Worm (Caenorhabditis elegans) whole organism, L2 larva: ENCODE measurements around the gene ZK377.15.

Source experiments
- C34F6.9 ChIP-seq: fragments of 150-350 bp; optimal IDR thresholded peaks from 2 replicates; lab custom pipeline; 2014; ENCODE audit warnings: missing biosample characterization, missing genetic modification characterization
- F13H6.1 ChIP-seq: sonication (generic microtip); optimal IDR thresholded peaks from 2 replicates; lab custom pipeline; 2016; ENCODE audit warnings: missing genetic modification characterization, missing compliant biosample characterization
- R02D3.7 ChIP-seq: fragments of 150-350 bp; optimal IDR thresholded peaks from 2 replicates; lab custom pipeline; 2014; ENCODE audit warnings: missing biosample characterization, missing genetic modification characterization
- Y55F3AM.14 ChIP-seq: fragments of 200-800 bp; sonication (Bioruptor generic); optimal IDR thresholded peaks from 2 replicates; lab custom pipeline; 2018; ENCODE audit warnings: mild to moderate bottlenecking, missing genetic modification characterization, missing compliant biosample characterization
- ZK546.5 ChIP-seq: sonication (generic microtip); optimal IDR thresholded peaks from 2 replicates; lab custom pipeline; 2017; ENCODE audit warnings: missing biosample characterization, missing genetic modification characterization
- alr-1 ChIP-seq: fragments of 150-350 bp; optimal IDR thresholded peaks from 2 replicates; lab custom pipeline; 2014; ENCODE audit warnings: missing biosample characterization, missing genetic modification characterization
- aly-2 ChIP-seq: fragments of 150-350 bp; optimal IDR thresholded peaks from 2 replicates; lab custom pipeline; 2014; ENCODE audit warnings: missing biosample characterization, missing genetic modification characterization
- blmp-1 ChIP-seq: sonication (generic microtip); optimal IDR thresholded peaks from 2 replicates; lab custom pipeline; 2017; ENCODE audit warnings: missing genetic modification characterization, mild to moderate bottlenecking, missing compliant biosample characterization, antibody characterized with exemption, moderate library complexity; ENCODE audit not compliant: insufficient read depth
- ceh-82 ChIP-seq: fragments of 150-350 bp; optimal IDR thresholded peaks from 2 replicates; lab custom pipeline; 2014; ENCODE audit warnings: missing biosample characterization, missing genetic modification characterization
- crh-2 ChIP-seq: sonication (generic microtip); optimal IDR thresholded peaks from 2 replicates; lab custom pipeline; 2017; ENCODE audit warnings: missing biosample characterization, missing genetic modification characterization
- dmd-4 ChIP-seq: sonication (generic microtip); optimal IDR thresholded peaks from 2 replicates; lab custom pipeline; 2017; ENCODE audit warnings: missing biosample characterization, missing genetic modification characterization
- egl-27 ChIP-seq: sonication (generic microtip); optimal IDR thresholded peaks from 3 replicates; lab custom pipeline; 2017; ENCODE audit warnings: missing biosample characterization, missing genetic modification reagents, missing genetic modification characterization
- elt-1 ChIP-seq: fragments of 150-350 bp; optimal IDR thresholded peaks from 2 replicates; lab custom pipeline; 2014; ENCODE audit warnings: missing biosample characterization, missing genetic modification characterization
- elt-3 ChIP-seq: sonication (generic microtip); optimal IDR thresholded peaks from 2 replicates; lab custom pipeline; 2017; ENCODE audit warnings: missing biosample characterization, missing genetic modification characterization
- fos-1 ChIP-seq: fragments of 150-350 bp; optimal IDR thresholded peaks from 2 replicates; lab custom pipeline; 2014; ENCODE audit warnings: missing biosample characterization, missing genetic modification characterization
- lin-13 ChIP-seq: fragments of 150-350 bp; optimal IDR thresholded peaks from 2 replicates; lab custom pipeline; 2014; ENCODE audit warnings: missing biosample characterization, missing genetic modification reagents, missing genetic modification characterization
- lin-39 ChIP-seq: fragments of 150-350 bp; optimal IDR thresholded peaks from 2 replicates; lab custom pipeline; 2014; ENCODE audit warnings: missing biosample characterization, missing genetic modification reagents, missing genetic modification characterization
- mab-5 ChIP-seq: fragments of 150-350 bp; optimal IDR thresholded peaks from 2 replicates; lab custom pipeline; 2014; ENCODE audit warnings: missing biosample characterization, missing genetic modification characterization
- mbf-1 ChIP-seq: sonication (generic microtip); optimal IDR thresholded peaks from 2 replicates; lab custom pipeline; 2017; ENCODE audit warnings: missing biosample characterization, missing genetic modification characterization
- mdl-1 ChIP-seq, 2 experiments: fragments of 150-350 bp in 1 of 2; sonication (generic microtip) in 1 of 2; optimal IDR thresholded peaks; 2 replicates each; lab custom pipeline; 2017; ENCODE audit warnings: missing biosample characterization in 2 of 2, missing genetic modification characterization in 2 of 2
- nhr-11 ChIP-seq: fragments of 150-350 bp; optimal IDR thresholded peaks from 2 replicates; lab custom pipeline; 2014; ENCODE audit warnings: missing biosample characterization, missing genetic modification characterization
- nhr-12 ChIP-seq: fragments of 150-350 bp; optimal IDR thresholded peaks from 2 replicates; lab custom pipeline; 2014; ENCODE audit warnings: missing biosample characterization, missing genetic modification characterization
- nhr-23 ChIP-seq: fragments of 150-350 bp; optimal IDR thresholded peaks from 2 replicates; lab custom pipeline; 2014; ENCODE audit warnings: missing biosample characterization, missing genetic modification reagents, missing genetic modification characterization
- nhr-237 ChIP-seq: fragments of 150-350 bp; optimal IDR thresholded peaks from 2 replicates; lab custom pipeline; 2014; ENCODE audit warnings: missing biosample characterization, missing genetic modification characterization
- nhr-25 ChIP-seq: fragments of 150-350 bp; sonication (generic microtip); optimal IDR thresholded peaks from 3 replicates; lab custom pipeline; 2014; ENCODE audit warnings: missing biosample characterization, missing genetic modification characterization
- nhr-6 ChIP-seq: fragments of 150-350 bp; optimal IDR thresholded peaks from 2 replicates; lab custom pipeline; 2014; ENCODE audit warnings: missing biosample characterization, missing genetic modification characterization
- nhr-77 ChIP-seq: fragments of 150-350 bp; optimal IDR thresholded peaks from 2 replicates; lab custom pipeline; 2014; ENCODE audit warnings: missing biosample characterization, missing genetic modification characterization
- peb-1 ChIP-seq: fragments of 150-350 bp; optimal IDR thresholded peaks from 2 replicates; lab custom pipeline; 2014; ENCODE audit warnings: missing biosample characterization, missing genetic modification characterization
- snpc-4 ChIP-seq: fragments of 150-350 bp; optimal IDR thresholded peaks from 2 replicates; lab custom pipeline; 2014; ENCODE audit warnings: missing biosample characterization, missing genetic modification characterization
- unc-39 ChIP-seq: fragments of 150-350 bp; optimal IDR thresholded peaks from 2 replicates; lab custom pipeline; 2014; ENCODE audit warnings: missing biosample characterization, missing genetic modification characterization
- unc-62 ChIP-seq: fragments of 150-350 bp; optimal IDR thresholded peaks from 2 replicates; lab custom pipeline; 2014; ENCODE audit warnings: missing biosample characterization, missing genetic modification reagents, missing genetic modification characterization
- ztf-1 ChIP-seq: fragments of 200-800 bp; sonication (Bioruptor generic); conservative IDR thresholded peaks from 2 replicates; pipeline ENCODE4 v1.3.6; 2022; ENCODE audit warnings: missing genetic modification characterization, missing compliant biosample characterization
- ztf-11 ChIP-seq: sonication (generic microtip); optimal IDR thresholded peaks from 2 replicates; lab custom pipeline; 2017; ENCODE audit warnings: missing biosample characterization, missing genetic modification characterization
- ztf-4 ChIP-seq: fragments of 150-350 bp; optimal IDR thresholded peaks from 2 replicates; lab custom pipeline; 2014; ENCODE audit warnings: missing biosample characterization, missing genetic modification characterization

The ZK377.15 gene

DNA sequence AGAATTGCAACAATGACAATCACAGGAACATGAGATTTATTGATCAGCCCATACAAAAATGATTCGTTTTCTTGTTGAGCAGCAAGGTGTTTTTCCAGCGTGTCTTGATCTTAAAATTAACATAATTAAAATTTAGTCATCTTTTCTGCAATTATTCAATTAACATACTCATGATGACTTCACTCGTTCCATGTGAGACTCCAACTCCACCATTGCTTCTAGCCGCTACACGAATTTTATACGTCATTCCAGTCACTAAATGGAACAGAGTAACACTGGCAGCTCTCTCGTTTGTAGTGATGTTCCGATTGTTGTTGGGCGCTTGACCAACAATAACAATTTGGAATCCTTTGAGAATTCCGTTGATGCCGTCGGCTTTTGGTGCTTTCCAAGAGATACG, 11.8 kb downstream of the ZK377.15 start:
- no peak for TF ChIP-seq elt-3 (tag; lab: Kevin White, UChicago)
- no peak for TF ChIP-seq dmd-4
- no peak for TF ChIP-seq Y55F3AM.14 (GFP tag; lab: Kevin White, UChicago)
- no peak for TF ChIP-seq mdl-1 (tag; optimal IDR thresholded peaks at IDR 0.05; lab: Kevin White, UChicago)
- TF ChIP-seq crh-2 (tag; lab: Kevin White, UChicago), result no peak
- no peak for TF ChIP-seq C34F6.9 (tag; lab: Kevin White, UChicago)
- no peak for TF ChIP-seq nhr-11 (tag; lab: Kevin White, UChicago)
- TF ChIP-seq blmp-1, result no peak
- TF ChIP-seq aly-2, result no peak
- no peak for TF ChIP-seq mab-5 (tag; lab: Kevin White, UChicago)
- no peak for TF ChIP-seq R02D3.7
- TF ChIP-seq ZK546.5 (tag; lab: Kevin White, UChicago), result no peak
- no peak for TF ChIP-seq alr-1 (tag; lab: Kevin White, UChicago)
- TF ChIP-seq mbf-1 (tag; lab: Kevin White, UChicago), result no peak
- TF ChIP-seq snpc-4 (tag; lab: Kevin White, UChicago), result no peak

DNA sequence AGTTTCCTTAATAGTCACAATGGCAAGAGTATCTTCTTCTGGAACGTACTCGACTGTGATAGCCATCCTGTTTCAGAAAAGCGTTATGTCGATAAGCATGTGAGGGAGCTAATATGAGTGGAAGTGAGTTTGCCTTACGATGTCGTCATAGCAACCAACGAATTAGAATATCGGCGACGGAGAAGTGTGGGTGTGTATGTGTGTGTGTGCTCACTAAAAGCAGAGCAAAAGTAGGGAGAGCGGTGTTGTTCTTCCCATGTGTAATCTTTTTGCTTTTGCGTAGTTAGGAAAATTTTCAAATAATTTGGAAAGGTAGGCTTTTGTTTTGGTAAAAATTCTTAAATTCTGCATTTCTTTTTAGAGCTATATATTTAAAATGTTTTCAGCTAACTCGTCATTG, 14.6 kb downstream of the ZK377.15 start, which contains the start of gene ZK813.5:
ZK813.5 (minus strand) TSS at position 101 of the 400 bp plus-strand sequence.
- TF ChIP-seq ceh-82 (tag; lab: Kevin White, UChicago) (no peak), F13H6.1 (tag; lab: Kevin White, UChicago) (no peak), ztf-1 (no peak), nhr-23 (tag; lab: Kevin White, UChicago) (no peak), lin-13 (GFP tag; lab: Kevin White, UChicago) (no peak), fos-1 (tag; lab: Kevin White, UChicago) (no peak), nhr-6 (no peak)

DNA sequence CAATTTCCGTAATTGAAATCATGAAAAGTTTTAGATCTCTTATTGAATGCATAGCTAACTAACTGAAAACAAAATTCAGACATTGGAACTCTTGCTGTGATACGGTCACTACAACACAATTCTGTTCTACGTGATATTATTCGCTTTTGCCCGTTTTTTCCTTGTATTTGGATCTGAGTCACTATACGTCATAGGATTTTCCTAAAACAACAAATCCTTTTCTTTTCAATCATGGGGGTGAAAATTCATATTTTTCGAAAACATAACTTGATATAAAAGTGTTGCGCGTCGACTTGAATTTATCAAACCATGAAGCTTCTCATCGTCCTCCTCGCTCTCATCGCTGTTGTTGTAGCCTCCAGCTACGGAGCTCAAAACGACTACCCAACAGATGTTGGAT, 19.7 kb downstream of the ZK377.15 start, which contains the start of gene ZK813.1:
ZK813.1 (plus strand) TSS at position 301 of the 400 bp plus-strand sequence.
- TF ChIP-seq dmd-4 (no peak), aly-2 (no peak), Y55F3AM.14 (GFP tag; lab: Kevin White, UChicago) (no peak), crh-2 (tag; lab: Kevin White, UChicago) (no peak), peb-1 (tag; lab: Kevin White, UChicago) (no peak), egl-27 (tag; lab: Kevin White, UChicago) (no peak)

DNA sequence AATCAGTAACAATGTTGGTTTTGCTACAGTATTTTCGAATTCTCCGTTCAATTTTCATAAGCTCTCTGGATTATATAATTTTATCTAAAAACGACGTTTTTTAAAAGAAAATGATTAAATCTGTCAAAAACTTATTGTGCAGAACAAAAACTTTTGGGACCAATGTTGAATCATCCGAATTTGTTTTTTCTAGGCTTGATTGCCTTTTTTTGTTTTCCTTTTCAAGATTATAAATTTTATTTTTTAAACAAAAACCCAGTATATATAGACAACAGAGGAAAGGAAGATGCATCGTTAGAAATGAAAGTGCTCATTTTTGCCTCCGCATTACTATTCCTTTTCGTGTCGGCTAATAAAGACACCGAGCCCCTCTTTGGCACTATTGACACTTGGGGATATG, 21.2 kb downstream of the ZK377.15 start, which contains the start of gene ZK813.7:
ZK813.7 (plus strand) TSS at position 301 of the 400 bp plus-strand sequence.
- TF ChIP-seq mab-5 (tag; lab: Kevin White, UChicago) (no peak), ztf-1 (no peak), nhr-25 (tag; lab: Kevin White, UChicago) (no peak), C34F6.9 (tag; lab: Kevin White, UChicago) (no peak), elt-1 (tag; lab: Kevin White, UChicago) (no peak), alr-1 (tag; lab: Kevin White, UChicago) (no peak)

ce11 chrX:3443526-3443925, 22.2 kb downstream of the ZK377.15 start, which contains the start of gene ZK813.2:
Gene ZK813.2, plus strand, starts transcription at chrX:3443826.
- TF ChIP-seq ztf-1, result no peak
- no peak for TF ChIP-seq unc-39 (tag; lab: Kevin White, UChicago)

DNA sequence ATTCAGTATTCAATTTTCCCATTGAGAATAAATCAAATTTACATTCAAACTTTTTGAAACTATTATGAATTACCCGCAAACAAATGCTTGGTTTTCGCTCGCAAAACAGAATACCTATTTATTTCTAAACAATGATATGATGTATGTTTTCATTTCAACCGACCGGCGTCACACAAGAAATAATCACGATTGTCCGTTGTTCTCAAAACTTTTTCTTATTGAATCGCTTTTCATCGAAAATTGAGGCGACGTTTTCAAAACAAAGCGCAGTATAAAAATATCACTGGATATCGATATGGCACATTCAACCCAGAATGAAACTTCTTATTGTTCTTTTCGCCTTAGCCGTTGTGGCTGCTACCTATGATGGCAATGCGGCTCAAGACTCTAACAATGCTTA, 24.1 kb downstream of the ZK377.15 start, which contains the start of gene ZK813.3:
ZK813.3 (plus strand) TSS at position 301 of the 400 bp plus-strand sequence.
- TF ChIP-seq nhr-12 (tag; lab: Kevin White, UChicago) (no peak), unc-62 (GFP tag; lab: Kevin White, UChicago) (no peak), ztf-4 (no peak)

DNA sequence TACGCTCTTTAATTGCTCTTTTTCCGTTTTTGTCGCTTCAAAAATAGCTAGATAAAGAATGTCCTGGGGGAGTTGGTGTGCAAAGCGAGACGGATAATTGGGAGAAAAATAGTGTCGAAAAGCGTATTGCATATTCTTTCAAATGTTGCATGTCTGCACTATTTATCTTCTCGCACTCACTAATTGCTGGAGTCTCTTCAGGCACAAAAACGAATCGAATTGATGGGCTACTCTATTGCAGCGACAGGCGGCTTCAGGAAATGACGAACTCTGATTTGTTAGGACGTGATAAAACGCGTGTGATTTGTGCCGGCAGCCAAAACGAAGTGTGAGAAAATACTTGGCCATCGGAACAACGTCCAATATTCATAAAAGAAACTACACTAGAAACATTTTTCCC, 25.4 kb downstream of the ZK377.15 start:
- TF ChIP-seq mdl-1 (tag; optimal IDR thresholded peaks at IDR 0.05; lab: Kevin White, UChicago), result no peak
- no peak for TF ChIP-seq nhr-77 (tag; lab: Kevin White, UChicago)
- no peak for TF ChIP-seq lin-39 (tag; lab: Kevin White, UChicago)
- no peak for TF ChIP-seq peb-1 (tag; lab: Kevin White, UChicago)
- no peak for TF ChIP-seq ztf-11 (tag; lab: Kevin White, UChicago)
- TF ChIP-seq nhr-237, result no peak
- TF ChIP-seq blmp-1, result no peak
- no peak for TF ChIP-seq Y55F3AM.14 (GFP tag; lab: Kevin White, UChicago)
